Worm (Caenorhabditis elegans): ENCODE results near the gene str-96.

- TF ChIP-seq W03F9.2 (tag; optimal IDR thresholded peaks at IDR 0.05) (no peak), dao-5 (tag; optimal IDR thresholded peaks at IDR 0.05) (no peak)
These were observed 25.5 kb downstream of the str-96 start, which contains the start of gene srw-22 for ce11 chrV:15268302-15268701.

Data from whole organism, L4/young adult.